Fruit fly (Drosophila melanogaster): ENCODE measurements around the gene CG15202.

Gene CG15202

DNA sequence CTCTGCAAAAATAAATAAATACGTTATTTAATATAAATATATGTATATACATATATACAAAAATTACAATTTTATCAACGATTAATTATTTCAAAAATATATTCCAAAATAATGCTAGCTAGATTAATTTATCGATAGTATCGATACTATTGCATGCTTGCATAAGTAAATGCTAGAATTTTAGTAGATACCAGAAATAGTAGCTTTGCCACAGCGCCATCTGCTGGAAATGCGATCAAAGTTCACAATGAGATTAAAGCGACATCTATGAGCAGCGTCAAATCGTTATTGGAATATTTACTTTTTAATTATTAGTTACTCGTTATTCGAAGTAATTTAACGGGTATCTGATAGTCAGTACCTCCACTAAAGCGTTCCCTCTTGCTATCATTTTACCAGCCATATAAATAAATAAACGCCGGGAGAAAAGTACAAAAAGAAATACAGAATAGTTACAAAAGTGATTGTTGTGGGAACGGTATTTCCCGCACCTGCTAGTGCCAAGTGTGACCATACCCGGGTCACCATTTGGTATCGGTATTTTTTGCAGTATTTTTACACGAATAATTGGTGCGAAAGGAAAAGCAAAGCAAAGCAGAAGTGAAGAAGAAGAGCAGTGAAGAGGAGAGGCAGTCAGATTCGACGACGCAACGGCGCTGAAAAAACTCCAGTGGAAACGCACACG, 11.6 kb downstream of the CG15202 start, which contains the start of the genes rtv and Dlic (continued):
- peak; percentile 15 for TF ChIP-seq CG7839 (tag; optimal IDR thresholded peaks at IDR 0.05)
- peak; percentile 7 for TF ChIP-seq Meics (GFP tag; optimal IDR thresholded peaks at IDR 0.05)
- TF ChIP-seq nerfin-1 (tag; optimal IDR thresholded peaks at IDR 0.05): peak; percentile 74
- peak; percentile 1 for TF ChIP-seq CG13424 (tag; optimal IDR thresholded peaks at IDR 0.05)
- TF ChIP-seq lilli (GFP tag; optimal IDR thresholded peaks at IDR 0.05): peak; percentile 24
- TF ChIP-seq Sry-β (GFP tag; optimal IDR thresholded peaks at IDR 0.05): peak; percentile 7
- TF ChIP-seq nerfin-2 (GFP tag; IDR thresholded peaks at IDR 0.05; ENCODE audit: partially characterized antibody): peak; percentile 54; the same call in 1 of the 2 replicates
- TF ChIP-seq mam (GFP tag; optimal IDR thresholded peaks at IDR 0.05): peak; percentile 33

DNA sequence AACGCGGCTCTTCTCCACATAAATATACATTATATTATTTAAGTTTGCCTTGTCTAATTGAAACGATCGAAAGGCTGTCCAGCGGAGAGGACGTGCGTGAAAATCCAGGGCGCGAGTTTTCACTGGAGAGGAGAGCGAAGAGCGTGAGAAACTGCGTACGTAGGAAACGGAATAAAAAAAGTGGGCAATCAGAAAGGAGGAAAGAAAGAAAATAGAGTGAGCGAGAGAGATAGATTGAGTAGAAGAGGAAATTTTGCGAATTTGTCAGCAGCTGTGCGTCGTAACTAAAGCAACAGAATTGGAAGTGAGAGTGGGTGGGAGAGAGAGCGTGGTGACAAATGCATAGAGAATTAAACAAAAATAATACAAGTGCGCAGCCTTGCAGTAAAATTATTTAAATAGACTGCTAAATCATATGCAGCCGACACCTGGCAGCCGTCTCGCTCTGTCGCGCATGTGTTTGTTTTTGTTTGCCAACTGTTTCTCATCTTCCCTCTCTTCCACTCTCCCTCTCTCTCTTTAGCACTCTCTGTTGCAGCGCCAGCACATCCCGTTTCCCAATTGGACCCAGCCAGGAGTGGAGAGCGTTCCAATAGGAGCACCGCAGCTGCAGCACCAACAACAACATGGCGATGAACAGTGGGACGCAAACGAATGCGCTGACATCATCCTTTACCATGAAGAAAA, 12.3 kb downstream of the CG15202 start:
- TF ChIP-seq CG12769 (tag; optimal IDR thresholded peaks at IDR 0.05): peak; percentile 72
- TF ChIP-seq Elba2 (GFP tag; optimal IDR thresholded peaks at IDR 0.05): peak; percentile 98
- peak; percentile 88 for TF ChIP-seq CG4707 (GFP tag; optimal IDR thresholded peaks at IDR 0.05)
- peak; percentile 55 for TF ChIP-seq MESR4 (GFP tag; optimal IDR thresholded peaks at IDR 0.05)
- TF ChIP-seq Antp (GFP tag; optimal IDR thresholded peaks at IDR 0.05): no peak
- TF ChIP-seq crol (GFP tag; IDR thresholded peaks at IDR 0.05): peak; percentile 27; the same call in 1 of the 2 replicates
- no peak for TF ChIP-seq CG6175 (GFP tag; IDR thresholded peaks at IDR 0.05)
- peak in 1 of 2 experiments; percentile 71 for TF ChIP-seq tll (GFP tag; optimal IDR thresholded peaks at IDR 0.05)
- no peak for TF ChIP-seq tap (tag; optimal IDR thresholded peaks at IDR 0.05)
- no peak for TF ChIP-seq bsh (GFP tag; optimal IDR thresholded peaks at IDR 0.05)
- TF ChIP-seq Lhr (GFP tag; optimal IDR thresholded peaks at IDR 0.05): no peak
- no peak for TF ChIP-seq H2.0 (GFP tag; IDR thresholded peaks at IDR 0.05)
- no peak for TF ChIP-seq CG16815 (GFP tag; optimal IDR thresholded peaks at IDR 0.05)
- TF ChIP-seq D (optimal IDR thresholded peaks at IDR 0.05): peak; percentile 14
- no peak for TF ChIP-seq D (GFP tag; optimal IDR thresholded peaks at IDR 0.05)
- peak; percentile 67 for TF ChIP-seq Nf-YB (GFP tag; optimal IDR thresholded peaks at IDR 0.05)
- no peak for TF ChIP-seq Atf6 (GFP tag; IDR thresholded peaks at IDR 0.05)
- TF ChIP-seq twi (tag; optimal IDR thresholded peaks at IDR 0.05): peak; percentile 22
- TF ChIP-seq nau (GFP tag; optimal IDR thresholded peaks at IDR 0.05): peak; percentile 27
- TF ChIP-seq Atf-2 (GFP tag; optimal IDR thresholded peaks at IDR 0.05): no peak
- no peak for TF ChIP-seq tup (GFP tag; optimal IDR thresholded peaks at IDR 0.05)
- no peak for TF ChIP-seq CG6272 (GFP tag; IDR thresholded peaks at IDR 0.05)
- TF ChIP-seq yki (optimal IDR thresholded peaks at IDR 0.05): peak; percentile 43
- no peak for TF ChIP-seq Ptx1 (GFP tag; IDR thresholded peaks at IDR 0.05)
- no peak for TF ChIP-seq CG15601 (tag; optimal IDR thresholded peaks at IDR 0.05)
- no peak for TF ChIP-seq CG34376 (GFP tag; optimal IDR thresholded peaks at IDR 0.05)
- TF ChIP-seq CG1832 (GFP tag; optimal IDR thresholded peaks at IDR 0.05): peak; percentile 85
- TF ChIP-seq sqz (GFP tag; optimal IDR thresholded peaks at IDR 0.05): peak; percentile 43
- TF ChIP-seq CG10267 (tag; optimal IDR thresholded peaks at IDR 0.05): no peak
- no peak for TF ChIP-seq dysf (GFP tag; IDR thresholded peaks at IDR 0.05)
- no peak for TF ChIP-seq wdn (GFP tag; IDR thresholded peaks at IDR 0.05)
- TF ChIP-seq CG10321 (GFP tag; IDR thresholded peaks at IDR 0.05): peak; percentile 27; the same call in 1 of the 2 replicates
- TF ChIP-seq chn (GFP tag; optimal IDR thresholded peaks at IDR 0.05): no peak
- TF ChIP-seq caup (GFP tag; optimal IDR thresholded peaks at IDR 0.05; ENCODE audit: severe bottlenecking): no peak
- TF ChIP-seq CG17385 (GFP tag; optimal IDR thresholded peaks at IDR 0.05): peak; percentile 70
- no peak for TF ChIP-seq CG11560 (tag; IDR thresholded peaks at IDR 0.05)
- TF ChIP-seq nom (GFP tag; optimal IDR thresholded peaks at IDR 0.05): peak; percentile 22
- TF ChIP-seq YL-1 (GFP tag; optimal IDR thresholded peaks at IDR 0.05): peak; percentile 40
- peak; percentile 45; the same call in 1 of the 3 replicates for TF ChIP-seq CG34422 (GFP tag; IDR thresholded peaks at IDR 0.05)

Data from whole organism, embryonic.